Worm (Caenorhabditis elegans): ENCODE data around the gene mdt-28.

Gene mdt-28

DNA sequence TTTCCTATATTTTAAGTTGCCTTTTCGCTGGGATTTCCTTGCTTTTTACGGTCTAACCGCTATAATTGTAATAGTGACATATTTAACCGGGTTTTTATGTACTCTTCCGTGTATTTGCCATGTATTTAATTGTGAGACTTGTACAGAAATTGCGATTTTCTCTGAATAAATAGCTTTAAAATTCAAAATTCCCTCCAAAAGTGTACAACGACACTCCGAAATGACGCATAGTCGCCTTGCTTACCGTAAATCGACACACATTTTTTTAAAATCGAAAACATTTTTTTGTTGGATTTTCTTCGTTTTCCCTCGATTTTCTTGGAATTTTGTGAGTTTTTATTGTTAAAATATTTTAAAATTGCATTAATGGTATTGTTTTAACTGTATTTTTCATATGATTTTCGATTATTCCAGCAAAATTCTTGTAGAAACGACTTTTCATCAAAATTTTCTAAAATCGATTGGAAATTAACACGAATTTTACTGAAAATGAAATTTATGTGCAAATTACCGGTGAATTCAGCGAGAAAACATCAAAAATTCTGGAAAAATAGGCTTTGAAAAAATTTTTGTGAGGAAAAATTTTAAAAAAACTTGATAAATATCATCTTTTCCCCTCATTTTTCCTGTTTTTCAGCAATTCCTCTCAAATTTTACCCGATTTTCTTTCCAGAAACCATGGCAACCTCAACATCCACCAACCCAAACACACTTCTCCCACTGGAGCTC is 5.3 kb downstream of the mdt-28 start, which contains the start of gene lsm-5 (continued):
- TF ChIP-seq blmp-1 (tag; optimal IDR thresholded peaks at IDR 0.05) = no peak
- TF ChIP-seq tbx-2 (tag; optimal IDR thresholded peaks at IDR 0.05) = peak; percentile 63
- peak; percentile 55 for TF ChIP-seq nhr-47 (tag; optimal IDR thresholded peaks at IDR 0.05)
- TF ChIP-seq nhr-20 (tag; optimal IDR thresholded peaks at IDR 0.05) = peak; percentile 43
- no peak for TF ChIP-seq lir-3 (tag; optimal IDR thresholded peaks at IDR 0.05; ENCODE audit: poor library complexity)
- TF ChIP-seq sup-37 (GFP tag; optimal IDR thresholded peaks at IDR 0.05) = peak; percentile 4
- no peak for TF ChIP-seq ceh-8 (GFP tag; optimal IDR thresholded peaks at IDR 0.05)
- no peak for TF ChIP-seq lin-39 (tag; optimal IDR thresholded peaks at IDR 0.05)
- peak; percentile 32 for TF ChIP-seq swsn-7 (tag; optimal IDR thresholded peaks at IDR 0.05)
- TF ChIP-seq mdl-1 (tag; optimal IDR thresholded peaks at IDR 0.05) = peak in 1 of 2 experiments; percentile 26
- peak; percentile 93 for TF ChIP-seq aly-2 (tag; optimal IDR thresholded peaks at IDR 0.05)
- peak; percentile 50 for TF ChIP-seq unc-130 (tag; optimal IDR thresholded peaks at IDR 0.05)
- no peak for TF ChIP-seq nhr-84 (tag; optimal IDR thresholded peaks at IDR 0.05)
- no peak for TF ChIP-seq hlh-4 (tag; optimal IDR thresholded peaks at IDR 0.05)
- TF ChIP-seq alr-1 (tag; optimal IDR thresholded peaks at IDR 0.05; ENCODE audit: borderline replicate concordance) = no peak
- peak; percentile 19 for TF ChIP-seq F16B12.6 (tag; optimal IDR thresholded peaks at IDR 0.05)
- TF ChIP-seq ztf-11 (tag; optimal IDR thresholded peaks at IDR 0.05) = no peak
- peak in 1 of 6 experiments; percentile 58 for TF ChIP-seq elt-3 (tag; optimal IDR thresholded peaks at IDR 0.05)
- TF ChIP-seq dpl-1 (GFP tag; optimal IDR thresholded peaks at IDR 0.05) = peak; percentile 91 to 96 (median 95)
- no peak for TF ChIP-seq C34B4.2 (tag; optimal IDR thresholded peaks at IDR 0.05)
- no peak for TF ChIP-seq nhr-11 (tag; optimal IDR thresholded peaks at IDR 0.05)
- TF ChIP-seq isw-1 (GFP tag; IDR thresholded peaks at IDR 0.05) = peak; percentile 39
- TF ChIP-seq ama-1 (optimal IDR thresholded peaks at IDR 0.05) = peak; percentile 95
- TF ChIP-seq ceh-63 (GFP tag; optimal IDR thresholded peaks at IDR 0.05) = no peak
- TF ChIP-seq dsc-1 (tag; optimal IDR thresholded peaks at IDR 0.05) = no peak
- no peak for TF ChIP-seq nhr-28 (tag; optimal IDR thresholded peaks at IDR 0.05)
- TF ChIP-seq nhr-19 (GFP tag; conservative IDR thresholded peaks at IDR 0.05) = peak; percentile 64
- TF ChIP-seq ztf-4 (tag; optimal IDR thresholded peaks at IDR 0.05) = no peak
- no peak for TF ChIP-seq unc-98 (GFP tag; IDR thresholded peaks at IDR 0.05)
- TF ChIP-seq lin-15B (tag; optimal IDR thresholded peaks at IDR 0.05) = peak; percentile 34
- TF ChIP-seq egl-27 (tag; optimal IDR thresholded peaks at IDR 0.05) = no peak
- TF ChIP-seq pax-3 (tag; optimal IDR thresholded peaks at IDR 0.05) = no peak
- peak; percentile 63 for TF ChIP-seq lin-14 (GFP tag; optimal IDR thresholded peaks at IDR 0.05)
- peak; percentile 4 for TF ChIP-seq fkh-8 (tag; optimal IDR thresholded peaks at IDR 0.05)
- TF ChIP-seq lsy-2 (tag; optimal IDR thresholded peaks at IDR 0.05) = peak; percentile 65 to 82
- TF ChIP-seq sptf-1 (tag; optimal IDR thresholded peaks at IDR 0.05) = no peak
- TF ChIP-seq hlh-17 (GFP tag; optimal IDR thresholded peaks at IDR 0.05; ENCODE audit: borderline replicate concordance) = no peak
- TF ChIP-seq ces-1 (GFP tag; optimal IDR thresholded peaks at IDR 0.05) = no peak
- TF ChIP-seq nhr-237 (tag; optimal IDR thresholded peaks at IDR 0.05) = no peak

DNA sequence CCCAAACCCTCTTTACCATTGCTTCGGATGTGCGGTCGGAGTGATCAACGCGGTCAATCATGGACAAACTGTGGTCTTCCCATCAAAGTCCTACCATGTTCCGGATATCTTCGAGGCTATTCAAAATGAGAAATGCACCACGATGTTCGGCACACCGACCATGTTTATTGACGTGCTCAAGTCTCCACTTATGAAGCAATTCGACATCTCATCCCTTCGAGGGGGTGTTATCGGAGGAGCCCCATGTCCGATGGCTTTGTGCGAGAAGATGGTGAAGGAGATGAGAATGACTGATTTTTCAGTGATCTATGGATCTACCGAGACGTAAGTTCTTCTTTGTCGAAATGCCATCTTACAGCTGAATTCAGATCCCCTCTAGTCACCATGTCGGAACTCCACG is 6.8 kb downstream of the mdt-28 start:
- TF ChIP-seq egl-13 (tag; optimal IDR thresholded peaks at IDR 0.05) = no peak
- no peak for TF ChIP-seq nhr-85 (tag)
- TF ChIP-seq lir-3 (tag; optimal IDR thresholded peaks at IDR 0.05; ENCODE audit: poor library complexity) = peak; percentile 3
- TF ChIP-seq tlp-1 (tag; optimal IDR thresholded peaks at IDR 0.05) = no peak
- no peak for TF ChIP-seq nhr-76 (tag; optimal IDR thresholded peaks at IDR 0.05)
- no peak for TF ChIP-seq efl-1 (optimal IDR thresholded peaks at IDR 0.05)
- peak in 1 of 2 experiments; percentile 88 for TF ChIP-seq efl-1 (GFP tag; optimal IDR thresholded peaks at IDR 0.05 in 1 of 2)
- TF ChIP-seq ama-1 (optimal IDR thresholded peaks at IDR 0.05) = peak; percentile 13
- TF ChIP-seq mab-9 (GFP tag; IDR thresholded peaks at IDR 0.05) = no peak

All from whole organism, L1 larva.